Fruit fly (Drosophila melanogaster): ENCODE measurements around the gene CG11816.

The CG11816 gene

DNA sequence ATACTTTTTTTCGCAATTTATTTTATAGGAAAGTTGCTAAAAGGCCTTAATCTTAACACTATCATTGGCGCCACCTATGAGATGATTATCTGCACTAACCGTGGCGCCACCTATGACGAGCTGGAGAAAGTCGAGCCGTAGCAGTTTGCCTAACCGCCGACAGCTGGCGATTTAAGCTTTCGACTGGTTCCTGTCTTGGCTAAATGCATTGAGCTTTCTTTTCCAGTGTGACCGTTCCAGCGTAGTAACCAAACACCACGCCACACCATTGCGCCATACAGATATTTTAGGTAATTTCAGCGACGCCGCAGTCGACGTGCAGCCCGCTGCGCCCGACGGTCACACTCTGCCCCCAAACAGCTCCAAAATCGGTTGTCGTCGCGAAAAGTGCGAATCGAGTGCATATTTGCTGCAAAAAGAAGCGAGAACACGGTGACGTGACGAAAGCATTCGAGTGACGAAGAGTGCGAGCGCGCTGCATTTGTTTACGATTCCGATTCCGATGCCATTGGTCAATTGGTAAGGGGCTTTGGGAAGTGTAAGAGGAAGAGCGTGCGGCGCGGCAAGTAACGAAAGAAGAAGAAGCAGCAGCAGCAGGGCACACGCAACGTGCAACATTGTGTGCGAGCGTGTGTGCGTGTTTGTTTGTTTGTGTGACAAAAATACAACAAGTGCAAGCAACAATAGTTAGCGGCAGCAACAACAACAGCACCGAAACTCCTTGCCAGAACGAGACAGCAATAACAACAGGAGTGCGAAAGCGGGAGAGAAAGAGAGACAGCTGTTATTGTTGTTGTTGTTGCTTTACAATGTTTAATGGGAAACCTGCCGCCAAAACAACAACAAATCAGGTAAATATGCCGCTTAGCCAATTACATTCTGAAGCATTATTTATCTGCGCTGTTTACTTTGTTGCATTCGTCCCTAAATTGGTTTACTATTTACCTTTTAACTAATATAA lies 8.2 kb upstream of the CG11816 start, which contains the start of the genes CG46311 and Tpst:
Gene CG46311, plus strand, starts transcription at position 341 of the 961 bp plus-strand sequence.
Gene Tpst, plus strand, starts transcription at position 341 of the 961 bp plus-strand sequence.
- TF ChIP-seq Trl (optimal IDR thresholded peaks at IDR 0.05) (no peak), Trl (GFP tag; optimal IDR thresholded peaks at IDR 0.05) (peak; percentile 72), CG7372 (GFP tag; IDR thresholded peaks at IDR 0.05) (peak; percentile 33; the same call in 1 of the 2 replicates), CG7271 (tag; optimal IDR thresholded peaks at IDR 0.05) (no peak), fu2 (GFP tag; optimal IDR thresholded peaks at IDR 0.05) (peak; percentile 11), Tbp (GFP tag; optimal IDR thresholded peaks at IDR 0.05) (no peak), CG5180 (GFP tag; optimal IDR thresholded peaks at IDR 0.05) (no peak), trh (GFP tag; optimal IDR thresholded peaks at IDR 0.05) (no peak), Oaz (GFP tag; IDR thresholded peaks at IDR 0.05) (no peak), CG11504 (tag; optimal IDR thresholded peaks at IDR 0.05) (peak; percentile 47), ewg (GFP tag; optimal IDR thresholded peaks at IDR 0.05) (peak; percentile 23), cad (GFP tag; optimal IDR thresholded peaks at IDR 0.05) (no peak), CG4360 (GFP tag; IDR thresholded peaks at IDR 0.05) (peak; percentile 95), CG6854 (GFP tag; optimal IDR thresholded peaks at IDR 0.05) (no peak), Sry-δ (GFP tag; optimal IDR thresholded peaks at IDR 0.05) (peak; percentile 50), tup (GFP tag; optimal IDR thresholded peaks at IDR 0.05) (no peak), Dad (GFP tag; optimal IDR thresholded peaks at IDR 0.05) (peak; percentile 33), Oli (tag; optimal IDR thresholded peaks at IDR 0.05) (no peak), Lhr (GFP tag; optimal IDR thresholded peaks at IDR 0.05) (peak; percentile 98), gfzf (GFP tag; optimal IDR thresholded peaks at IDR 0.05) (peak; percentile 99), CG2116 (GFP tag; optimal IDR thresholded peaks at IDR 0.05) (peak; percentile 34), pnt (GFP tag; optimal IDR thresholded peaks at IDR 0.05) (peak; percentile 66), CrebB (tag; optimal IDR thresholded peaks at IDR 0.05) (no peak), B-H2 (GFP tag; optimal IDR thresholded peaks at IDR 0.05) (peak; percentile 37), CG15073 (GFP tag; optimal IDR thresholded peaks at IDR 0.05) (no peak), so (GFP tag; IDR thresholded peaks at IDR 0.05) (no peak), CG2875 (GFP tag; optimal IDR thresholded peaks at IDR 0.05) (peak; percentile 6), psq (GFP tag; optimal IDR thresholded peaks at IDR 0.05) (no peak), Ada2b (GFP tag; IDR thresholded peaks at IDR 0.05) (peak; percentile 60), CG1603 (tag; optimal IDR thresholded peaks at IDR 0.05) (peak; percentile 80), Fer2 (tag; optimal IDR thresholded peaks at IDR 0.05) (no peak), CG18011 (GFP tag; optimal IDR thresholded peaks at IDR 0.05) (no peak), CG7928 (GFP tag; optimal IDR thresholded peaks at IDR 0.05) (peak; percentile 35), Drgx (GFP tag; IDR thresholded peaks at IDR 0.05) (peak; percentile 27; the same call in 1 of the 2 replicates), CG9932 (GFP tag; IDR thresholded peaks at IDR 0.05) (peak; percentile 74), sens (GFP tag) (peak; percentile 74), CG6791 (GFP tag; IDR thresholded peaks at IDR 0.05; ENCODE audit: partially characterized antibody) (0 out of 3 replicates have a peak, but pooled peaks have one; percentile 62), sim (GFP tag; IDR thresholded peaks at IDR 0.05) (no peak), CG34224 (GFP tag; IDR thresholded peaks at IDR 0.05; ENCODE audit: partially characterized antibody) (peak; percentile 26; the same call in 1 of the 3 replicates), gce (GFP tag; IDR thresholded peaks at IDR 0.05) (peak; percentile 47; the same call in 1 of the 3 replicates), HHEX (GFP tag; optimal IDR thresholded peaks at IDR 0.05) (peak; percentile 37), CkIIα-i1 (GFP tag; IDR thresholded peaks at IDR 0.05) (no peak), MTF-1 (GFP tag; optimal IDR thresholded peaks at IDR 0.05; ENCODE audit: borderline replicate concordance) (peak; percentile 37), p53 (GFP tag; optimal IDR thresholded peaks at IDR 0.05) (peak; percentile 64), Mes4 (GFP tag; optimal IDR thresholded peaks at IDR 0.05) (peak; percentile 60), HLH4C (GFP tag; IDR thresholded peaks at IDR 0.05; ENCODE audit: partially characterized antibody) (peak; percentile 17; the same call in 1 of the 3 replicates), CG12071 (GFP tag; optimal IDR thresholded peaks at IDR 0.05) (peak; percentile 2), tio (GFP tag; optimal IDR thresholded peaks at IDR 0.05) (peak; percentile 21)

Measured in whole organism, embryonic.